Worm (Caenorhabditis elegans): Measurements from ENCODE around the gene uvs-1.

Gene uvs-1

ce11 chrV:7804064-7804800 is at the start of gene uvs-1:
Gene uvs-1 (minus strand): TSS chrV:7804208.
- TF ChIP-seq unc-55 (GFP tag; optimal IDR thresholded peaks at IDR 0.05) (no peak), eyg-1 (tag; optimal IDR thresholded peaks at IDR 0.05) (no peak), ama-1 (optimal IDR thresholded peaks at IDR 0.05) (no peak), pha-2 (tag; optimal IDR thresholded peaks at IDR 0.05) (peak; percentile 13), Y22D7AL.16 (tag; optimal IDR thresholded peaks at IDR 0.05) (no peak), tbx-7 (tag; optimal IDR thresholded peaks at IDR 0.05) (no peak), ceh-6 (GFP tag; optimal IDR thresholded peaks at IDR 0.05) (no peak), ceh-22 (tag; optimal IDR thresholded peaks at IDR 0.05) (no peak), lin-11 (tag; optimal IDR thresholded peaks at IDR 0.05) (no peak), ahr-1 (tag; optimal IDR thresholded peaks at IDR 0.05) (no peak), ceh-31 (tag; optimal IDR thresholded peaks at IDR 0.05) (peak; percentile 41), lim-6 (tag; optimal IDR thresholded peaks at IDR 0.05) (no peak), ceh-48 (tag; optimal IDR thresholded peaks at IDR 0.05) (no peak), ceh-34 (tag; optimal IDR thresholded peaks at IDR 0.05) (peak; percentile 1), tbx-2 (tag; optimal IDR thresholded peaks at IDR 0.05) (peak; percentile 60), pha-4 (tag; optimal IDR thresholded peaks at IDR 0.05) (no peak), nfya-1 (tag; optimal IDR thresholded peaks at IDR 0.05) (no peak), ceh-18 (tag; optimal IDR thresholded peaks at IDR 0.05) (no peak), hlh-8 (tag; optimal IDR thresholded peaks at IDR 0.05) (no peak), ceh-30 (tag; optimal IDR thresholded peaks at IDR 0.05) (no peak), hlh-13 (GFP tag; optimal IDR thresholded peaks at IDR 0.05) (no peak), ceh-9 (tag; optimal IDR thresholded peaks at IDR 0.05) (no peak), syd-9 (tag; optimal IDR thresholded peaks at IDR 0.05) (no peak), hlh-30 (tag; optimal IDR thresholded peaks at IDR 0.05; ENCODE audit: insufficient read depth) (peak; percentile 94), ceh-19 (GFP tag; optimal IDR thresholded peaks at IDR 0.05) (no peak), pag-3 (tag; optimal IDR thresholded peaks at IDR 0.05; ENCODE audit: borderline replicate concordance) (no peak)

ce11 chrV:7852078-7852477 is 48.1 kb upstream of the uvs-1 start:
- TF ChIP-seq nfya-1 (tag; optimal IDR thresholded peaks at IDR 0.05), result no peak
- TF ChIP-seq nhr-11 (tag; optimal IDR thresholded peaks at IDR 0.05), result no peak
- TF ChIP-seq ceh-31 (tag; optimal IDR thresholded peaks at IDR 0.05), result no peak
- TF ChIP-seq ttx-3 (tag; optimal IDR thresholded peaks at IDR 0.05), result no peak

- TF ChIP-seq hlh-30 (tag; optimal IDR thresholded peaks at IDR 0.05; ENCODE audit: insufficient read depth), result peak; percentile 72
- TF ChIP-seq unc-42 (tag; optimal IDR thresholded peaks at IDR 0.05), result peak; percentile 5
- TF ChIP-seq unc-3 (GFP tag; conservative IDR thresholded peaks at IDR 0.05), result no peak
- no peak for TF ChIP-seq unc-3 (tag; optimal IDR thresholded peaks at IDR 0.05)
- no peak for TF ChIP-seq ceh-45 (GFP tag; IDR thresholded peaks at IDR 0.05)
Measured at ce11 chrV:7848251-7848650, 44.2 kb upstream of the uvs-1 start.

- TF ChIP-seq unc-55 (GFP tag; optimal IDR thresholded peaks at IDR 0.05), result no peak
- TF ChIP-seq fkh-6 (tag; optimal IDR thresholded peaks at IDR 0.05), result no peak
- TF ChIP-seq unc-86 (tag; optimal IDR thresholded peaks at IDR 0.05), result no peak
- no peak for TF ChIP-seq dmd-4 (tag; optimal IDR thresholded peaks at IDR 0.05; ENCODE audit: borderline replicate concordance)
- TF ChIP-seq npax-4 (tag; optimal IDR thresholded peaks at IDR 0.05), result no peak
- TF ChIP-seq elt-2 (tag; optimal IDR thresholded peaks at IDR 0.05), result no peak
- TF ChIP-seq dve-1 (tag; optimal IDR thresholded peaks at IDR 0.05), result no peak
- no peak for TF ChIP-seq C08G9.2 (tag; optimal IDR thresholded peaks at IDR 0.05)
- TF ChIP-seq che-1 (tag; optimal IDR thresholded peaks at IDR 0.05), result no peak
- TF ChIP-seq unc-42 (tag; optimal IDR thresholded peaks at IDR 0.05), result no peak
- no peak for TF ChIP-seq nhr-232 (tag; optimal IDR thresholded peaks at IDR 0.05)
- no peak for TF ChIP-seq pqm-1 (tag; optimal IDR thresholded peaks at IDR 0.05)
Measured at ce11 chrV:7847687-7848086, 43.7 kb upstream of the uvs-1 start.
